Worm (Caenorhabditis elegans): ENCODE results near the gene F26F12.5.

ce11 chrV:5869227-5869626 is 4.2 kb upstream of the F26F12.5 start, which contains the start of gene F26F12.4:
- TF ChIP-seq nhr-237 (tag; optimal IDR thresholded peaks at IDR 0.05) (no peak), unc-130 (GFP tag; optimal IDR thresholded peaks at IDR 0.05) (no peak)
